Worm (Caenorhabditis elegans) whole organism, early embryonic: ENCODE measurements around the gene C16D9.1.

Source experiments
- ama-1 ChIP-seq: fragments of 150-350 bp; optimal IDR thresholded peaks from 2 replicates; lab custom pipeline; 2014
- ceh-13 ChIP-seq: fragments of 200-800 bp; sonication (Bioruptor generic); optimal IDR thresholded peaks from 2 replicates; lab custom pipeline; 2018; ENCODE audit warnings: mild to moderate bottlenecking, missing genetic modification characterization, missing compliant biosample characterization
- ceh-36 ChIP-seq: sonication (generic microtip); optimal IDR thresholded peaks from 2 replicates; lab custom pipeline; 2016; ENCODE audit warnings: missing genetic modification characterization, inconsistent platforms, missing compliant biosample characterization
- flt-1 ChIP-seq: fragments of 200-800 bp; sonication (Bioruptor generic); IDR thresholded peaks from 2 replicates; pipeline ENCODE4 v1.3.6; 2022; ENCODE audit warnings: missing genetic modification characterization, missing compliant biosample characterization
- hmbx-1 ChIP-seq: sonication (generic microtip); optimal IDR thresholded peaks from 2 replicates; lab custom pipeline; 2016; ENCODE audit warnings: mild to moderate bottlenecking, missing genetic modification characterization, missing compliant biosample characterization
- scrt-1 ChIP-seq: fragments of 200-800 bp; sonication (Bioruptor generic); IDR thresholded peaks from 2 replicates; pipeline ENCODE4 v1.3.6; 2022; ENCODE audit warnings: missing genetic modification characterization, missing compliant biosample characterization
- tra-4 ChIP-seq: sonication (generic microtip); optimal IDR thresholded peaks from 2 replicates; lab custom pipeline; 2017; ENCODE audit warnings: missing genetic modification characterization, missing compliant biosample characterization

DNA sequence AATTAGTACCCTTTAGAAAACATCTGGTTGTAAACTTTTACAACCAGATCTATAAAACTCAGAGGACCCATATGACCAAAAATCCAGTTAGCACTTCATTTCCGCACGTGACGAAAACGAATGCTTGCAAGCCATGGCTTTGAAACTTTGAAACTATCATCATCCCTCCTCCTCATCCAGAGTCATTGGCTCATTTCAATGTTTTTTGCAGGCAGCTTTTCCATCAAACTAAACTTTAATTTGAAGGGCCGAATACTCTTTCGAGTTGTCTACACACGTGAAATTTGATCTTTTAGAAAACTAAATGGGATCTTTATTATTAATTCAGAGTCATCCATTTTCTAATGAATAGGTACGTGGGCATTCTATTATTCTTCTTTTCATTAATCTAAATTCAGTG lies 3.1 kb downstream of the C16D9.1 start:
- TF ChIP-seq flt-1 (GFP tag; lab: Robert Waterston, UW) = no peak
- no peak for TF ChIP-seq tra-4 (tag; lab: Kevin White, UChicago)
- no peak for TF ChIP-seq scrt-1 (GFP tag; lab: Robert Waterston, UW)
- no peak for TF ChIP-seq ceh-36 (tag; lab: Kevin White, UChicago)
- TF ChIP-seq ceh-13 (GFP tag; lab: Kevin White, UChicago) = no peak
- TF ChIP-seq ama-1 (lab: Kevin White, UChicago) = no peak
- TF ChIP-seq hmbx-1 = no peak
